Worm (Caenorhabditis elegans): Measurements from ENCODE around the gene srsx-11.

srsx-11 gene

DNA sequence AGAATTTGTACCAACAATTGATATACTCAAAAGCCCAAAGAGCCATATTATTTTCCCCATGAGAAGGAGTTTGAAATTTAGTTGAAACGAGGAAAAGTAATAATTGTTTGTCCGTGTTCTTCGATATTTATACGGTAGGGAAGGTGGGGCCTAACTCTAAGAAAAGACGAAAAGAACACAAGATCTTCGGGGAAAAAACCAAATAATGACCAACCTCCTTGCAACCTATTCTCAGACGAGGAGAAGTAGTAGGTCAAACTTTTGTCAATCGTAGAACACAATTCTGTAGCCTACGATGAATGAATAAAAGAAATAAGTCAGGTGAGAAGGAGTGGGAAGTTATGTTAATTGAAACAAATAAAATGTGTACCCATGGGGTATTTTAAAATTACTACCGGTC is 8.1 kb upstream of the srsx-11 start, which contains the start of gene ncx-8:
ncx-8 (minus strand) TSS at position 101 of the 400 bp plus-strand sequence.
- TF ChIP-seq sptf-1 (tag; optimal IDR thresholded peaks at IDR 0.05), result no peak
- no peak for TF ChIP-seq lin-32 (GFP tag; optimal IDR thresholded peaks at IDR 0.05)
- TF ChIP-seq elt-1 (tag; optimal IDR thresholded peaks at IDR 0.05; ENCODE audit: borderline replicate concordance, insufficient read depth), result no peak
- no peak for TF ChIP-seq ztf-11 (tag; optimal IDR thresholded peaks at IDR 0.05)
- TF ChIP-seq mab-5 (tag; optimal IDR thresholded peaks at IDR 0.05), result no peak
- TF ChIP-seq ceh-43 (GFP tag; optimal IDR thresholded peaks at IDR 0.05), result no peak
- TF ChIP-seq bed-3 (GFP tag; optimal IDR thresholded peaks at IDR 0.05), result no peak
- no peak for TF ChIP-seq nhr-237 (tag; optimal IDR thresholded peaks at IDR 0.05)
- no peak for TF ChIP-seq unc-62 (GFP tag; optimal IDR thresholded peaks at IDR 0.05)
- TF ChIP-seq lsy-2 (tag; optimal IDR thresholded peaks at IDR 0.05), result no peak
- TF ChIP-seq M03D4.4 (tag; optimal IDR thresholded peaks at IDR 0.05), result no peak
- no peak for TF ChIP-seq ces-1 (GFP tag; optimal IDR thresholded peaks at IDR 0.05)
- no peak for TF ChIP-seq unc-120 (tag; optimal IDR thresholded peaks at IDR 0.05; ENCODE audit: poor library complexity, severe bottlenecking)
- TF ChIP-seq drap-1 (GFP tag; optimal IDR thresholded peaks at IDR 0.05), result no peak
- TF ChIP-seq ham-2 (GFP tag; optimal IDR thresholded peaks at IDR 0.05), result no peak
- no peak for TF ChIP-seq cnd-1 (tag; optimal IDR thresholded peaks at IDR 0.05)
- no peak for TF ChIP-seq unc-39 (tag; optimal IDR thresholded peaks at IDR 0.05)
- TF ChIP-seq zip-8 (tag; optimal IDR thresholded peaks at IDR 0.05), result no peak
- TF ChIP-seq tbx-8 (GFP tag; optimal IDR thresholded peaks at IDR 0.05), result no peak
- no peak for TF ChIP-seq snpc-4 (tag; optimal IDR thresholded peaks at IDR 0.05)

DNA sequence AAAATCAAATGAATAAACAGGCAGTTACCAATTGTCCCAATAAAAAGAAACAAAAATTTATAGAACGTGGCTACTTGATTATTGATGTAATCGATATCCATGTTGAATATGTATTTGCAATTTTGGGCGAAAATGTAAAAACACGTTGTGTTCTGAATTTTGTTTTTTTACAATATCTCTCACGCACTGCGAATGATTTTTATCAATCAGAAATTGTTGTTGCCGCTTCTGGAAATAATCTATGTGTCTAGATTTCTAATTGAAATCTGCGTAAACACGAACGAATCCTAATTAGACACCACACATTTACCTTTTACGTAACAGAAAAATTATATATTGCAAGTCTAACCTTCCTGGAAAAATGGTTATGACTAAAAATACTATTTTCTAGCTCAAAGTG is 4.1 kb upstream of the srsx-11 start, which contains the start of gene srsx-13:
srsx-13 (minus strand) TSS at position 101 of the 400 bp plus-strand sequence.
- TF ChIP-seq lsy-2 (tag; optimal IDR thresholded peaks at IDR 0.05) (no peak), cnd-1 (tag; optimal IDR thresholded peaks at IDR 0.05) (no peak), ceh-43 (GFP tag; optimal IDR thresholded peaks at IDR 0.05) (no peak), ceh-39 (tag; optimal IDR thresholded peaks at IDR 0.05) (no peak), elt-3 (tag; optimal IDR thresholded peaks at IDR 0.05) (no peak), unc-39 (tag; optimal IDR thresholded peaks at IDR 0.05) (no peak), unc-120 (tag; optimal IDR thresholded peaks at IDR 0.05; ENCODE audit: poor library complexity, severe bottlenecking) (no peak), bed-3 (GFP tag; optimal IDR thresholded peaks at IDR 0.05) (no peak), drap-1 (GFP tag; optimal IDR thresholded peaks at IDR 0.05) (no peak), snpc-4 (tag; optimal IDR thresholded peaks at IDR 0.05) (no peak), M03D4.4 (tag; optimal IDR thresholded peaks at IDR 0.05) (no peak), unc-62 (GFP tag; optimal IDR thresholded peaks at IDR 0.05) (no peak), ces-1 (GFP tag; optimal IDR thresholded peaks at IDR 0.05) (no peak), elt-1 (tag; optimal IDR thresholded peaks at IDR 0.05; ENCODE audit: borderline replicate concordance, insufficient read depth) (no peak), tbx-8 (GFP tag; optimal IDR thresholded peaks at IDR 0.05) (no peak), mep-1 (tag; optimal IDR thresholded peaks at IDR 0.05) (no peak)

ce11 chrV:4980873-4981272 is 1.9 kb upstream of the srsx-11 start, which contains the start of gene srsx-12:
Gene srsx-12, minus strand, starts transcription at chrV:4980973.
- no peak for TF ChIP-seq unc-39 (tag; optimal IDR thresholded peaks at IDR 0.05)
- no peak for TF ChIP-seq lin-32 (GFP tag; optimal IDR thresholded peaks at IDR 0.05)
- no peak for TF ChIP-seq ceh-39 (tag; optimal IDR thresholded peaks at IDR 0.05)
- TF ChIP-seq mab-5 (tag; optimal IDR thresholded peaks at IDR 0.05), result no peak
- TF ChIP-seq sptf-1 (tag; optimal IDR thresholded peaks at IDR 0.05), result no peak
- TF ChIP-seq sem-2 (GFP tag; optimal IDR thresholded peaks at IDR 0.05), result no peak
- TF ChIP-seq snpc-4 (tag; optimal IDR thresholded peaks at IDR 0.05), result no peak
- TF ChIP-seq nhr-2 (tag; optimal IDR thresholded peaks at IDR 0.05), result no peak
- TF ChIP-seq pha-4 (tag; optimal IDR thresholded peaks at IDR 0.05), result no peak
- no peak for TF ChIP-seq nhr-76 (tag; optimal IDR thresholded peaks at IDR 0.05)
- no peak for TF ChIP-seq lsy-2 (tag; optimal IDR thresholded peaks at IDR 0.05)

ce11 chrV:4980094-4980493 is 1.1 kb upstream of the srsx-11 start:
- TF ChIP-seq pha-4 (tag; optimal IDR thresholded peaks at IDR 0.05) (no peak), nhr-2 (tag; optimal IDR thresholded peaks at IDR 0.05) (no peak), nhr-12 (tag; optimal IDR thresholded peaks at IDR 0.05) (no peak), M03D4.4 (tag; optimal IDR thresholded peaks at IDR 0.05) (no peak), elt-3 (tag; optimal IDR thresholded peaks at IDR 0.05) (no peak), unc-39 (tag; optimal IDR thresholded peaks at IDR 0.05) (no peak), mep-1 (tag; optimal IDR thresholded peaks at IDR 0.05) (no peak), unc-62 (GFP tag; optimal IDR thresholded peaks at IDR 0.05) (no peak), mls-2 (tag; optimal IDR thresholded peaks at IDR 0.05) (no peak), nhr-76 (tag; optimal IDR thresholded peaks at IDR 0.05) (no peak), tbx-8 (GFP tag; optimal IDR thresholded peaks at IDR 0.05) (no peak), unc-120 (tag; optimal IDR thresholded peaks at IDR 0.05; ENCODE audit: poor library complexity, severe bottlenecking) (no peak), nhr-237 (tag; optimal IDR thresholded peaks at IDR 0.05) (no peak), sptf-1 (tag; optimal IDR thresholded peaks at IDR 0.05) (no peak), lin-32 (GFP tag; optimal IDR thresholded peaks at IDR 0.05) (no peak), ceh-83 (GFP tag; optimal IDR thresholded peaks at IDR 0.05) (no peak), flh-1 (GFP tag; optimal IDR thresholded peaks at IDR 0.05) (no peak), elt-1 (tag; optimal IDR thresholded peaks at IDR 0.05; ENCODE audit: borderline replicate concordance, insufficient read depth) (no peak), nhr-28 (tag; optimal IDR thresholded peaks at IDR 0.05) (no peak), mab-5 (tag; optimal IDR thresholded peaks at IDR 0.05) (no peak)
